Fruit fly (Drosophila melanogaster) whole organism, prepupa: Measurements from ENCODE around the gene sif.

Source experiments
- Blimp-1 ChIP-seq: fragments of 200-800 bp; sonication (Bioruptor generic); optimal IDR thresholded peaks from 3 replicates; lab custom pipeline; 2017; ENCODE audit warnings: missing biosample characterization, missing genetic modification characterization, mild to moderate bottlenecking, moderate library complexity, missing genetic modification reagents
- CG11294 ChIP-seq: fragments of 200-800 bp; sonication (Bioruptor generic); IDR thresholded peaks from 2 replicates; pipeline ENCODE4 v1.3.6; 2022; ENCODE audit warnings: missing biosample characterization, missing genetic modification characterization
- CG11762 ChIP-seq: fragments of 200-800 bp; sonication (Bioruptor generic); optimal IDR thresholded peaks from 3 replicates; lab custom pipeline; 2016; ENCODE audit warnings: missing biosample characterization, missing genetic modification characterization; ENCODE audit not compliant: insufficient read depth
- CG11902 ChIP-seq: fragments of 200-800 bp; sonication (Bioruptor generic); optimal IDR thresholded peaks from 3 replicates; lab custom pipeline; 2016; ENCODE audit warnings: missing biosample characterization, missing genetic modification characterization
- CG1621 ChIP-seq: fragments of 200-800 bp; sonication (Bioruptor generic); optimal IDR thresholded peaks from 3 replicates; lab custom pipeline; 2018; ENCODE audit warnings: missing biosample characterization, mild to moderate bottlenecking, missing genetic modification characterization
- CG16779 ChIP-seq: fragments of 200-800 bp; sonication (Bioruptor generic); optimal IDR thresholded peaks from 3 replicates; lab custom pipeline; 2017; ENCODE audit warnings: missing biosample characterization, mild to moderate bottlenecking, missing genetic modification characterization
- CG3032 ChIP-seq: fragments of 200-800 bp; optimal IDR thresholded peaks from 2 replicates; lab custom pipeline; 2019; ENCODE audit warnings: missing biosample characterization, mild to moderate bottlenecking, missing genetic modification characterization, moderate library complexity
- CG31627 ChIP-seq: fragments of 200-800 bp; sonication (Bioruptor generic); optimal IDR thresholded peaks from 3 replicates; lab custom pipeline; 2016; ENCODE audit warnings: missing biosample characterization, missing genetic modification characterization
- CG32006 ChIP-seq: fragments of 200-800 bp; sonication (Bioruptor generic); optimal IDR thresholded peaks from 3 replicates; lab custom pipeline; 2017; ENCODE audit warnings: missing biosample characterization, mild to moderate bottlenecking, missing genetic modification characterization
- CG34406 ChIP-seq: fragments of 200-800 bp; sonication (Bioruptor generic); optimal IDR thresholded peaks from 3 replicates; lab custom pipeline; 2016; ENCODE audit warnings: missing biosample characterization, missing genetic modification characterization
- CG3919 ChIP-seq: fragments of 200-800 bp; sonication (Bioruptor generic); optimal IDR thresholded peaks from 3 replicates; lab custom pipeline; 2016; ENCODE audit warnings: missing biosample characterization, missing genetic modification characterization
- CG4318 ChIP-seq: fragments of 200-800 bp; sonication (Bioruptor generic); optimal IDR thresholded peaks from 3 replicates; lab custom pipeline; 2017; ENCODE audit warnings: missing biosample characterization, mild to moderate bottlenecking, missing genetic modification characterization
- CG6163 ChIP-seq: fragments of 200-800 bp; sonication (Bioruptor generic); IDR thresholded peaks from 3 replicates; pipeline ENCODE4 v1.3.6; 2022; ENCODE audit warnings: missing biosample characterization, missing genetic modification characterization
- CG6276 ChIP-seq: fragments of 200-800 bp; sonication (Bioruptor generic); optimal IDR thresholded peaks from 2 replicates; lab custom pipeline; 2017; ENCODE audit warnings: missing biosample characterization, mild to moderate bottlenecking, missing genetic modification characterization
- CG6792 ChIP-seq: fragments of 200-800 bp; sonication (Bioruptor generic); optimal IDR thresholded peaks from 3 replicates; lab custom pipeline; 2016; ENCODE audit warnings: missing biosample characterization, missing genetic modification characterization
- CG6808 ChIP-seq: fragments of 200-800 bp; sonication (Bioruptor generic); optimal IDR thresholded peaks from 3 replicates; lab custom pipeline; 2017; ENCODE audit warnings: missing biosample characterization, missing genetic modification characterization, mild to moderate bottlenecking, moderate library complexity, missing genetic modification reagents
- CG6854 ChIP-seq: fragments of 200-800 bp; sonication (Bioruptor generic); optimal IDR thresholded peaks from 2 replicates; lab custom pipeline; 2017; ENCODE audit warnings: missing biosample characterization, mild to moderate bottlenecking, missing genetic modification characterization
- CG7368 ChIP-seq: fragments of 200-800 bp; sonication (Bioruptor generic); optimal IDR thresholded peaks from 3 replicates; lab custom pipeline; 2016; ENCODE audit warnings: missing biosample characterization, missing genetic modification characterization
- CG8119 ChIP-seq: fragments of 200-800 bp; sonication (Bioruptor generic); IDR thresholded peaks from 3 replicates; pipeline ENCODE4 v1.3.6; 2022; ENCODE audit warnings: missing biosample characterization, missing genetic modification characterization
- CG8319 ChIP-seq: fragments of 200-800 bp; sonication (Bioruptor generic); optimal IDR thresholded peaks from 3 replicates; lab custom pipeline; 2016; ENCODE audit warnings: missing biosample characterization, missing genetic modification characterization
- CG8632 ChIP-seq: fragments of 200-800 bp; sonication (Bioruptor generic); optimal IDR thresholded peaks from 3 replicates; lab custom pipeline; 2016; ENCODE audit warnings: missing biosample characterization, missing genetic modification characterization
- Eip75B ChIP-seq: fragments of 200-800 bp; sonication (Bioruptor generic); optimal IDR thresholded peaks from 3 replicates; lab custom pipeline; 2016; ENCODE audit warnings: missing biosample characterization, missing genetic modification characterization
- Eip93F ChIP-seq: fragments of 200-800 bp; sonication (Bioruptor generic); optimal IDR thresholded peaks from 2 replicates; lab custom pipeline; 2016; ENCODE audit warnings: missing biosample characterization, mild to moderate bottlenecking, missing genetic modification characterization
- Ets96B ChIP-seq: fragments of 200-800 bp; optimal IDR thresholded peaks from 2 replicates; lab custom pipeline; 2019; ENCODE audit warnings: missing biosample characterization, mild to moderate bottlenecking, missing genetic modification characterization, moderate library complexity
- Gug ChIP-seq: fragments of 200-800 bp; sonication (Bioruptor generic); IDR thresholded peaks from 2 replicates; pipeline ENCODE4 v1.3.6; 2022; ENCODE audit warnings: missing biosample characterization, missing genetic modification characterization
- Hr38 ChIP-seq: sonication (Bioruptor generic); optimal IDR thresholded peaks from 2 replicates; lab custom pipeline; 2016; ENCODE audit warnings: missing biosample characterization, missing genetic modification characterization
- Met ChIP-seq: fragments of 200-800 bp; sonication (Bioruptor generic); optimal IDR thresholded peaks from 3 replicates; lab custom pipeline; 2016; ENCODE audit warnings: missing biosample characterization, missing genetic modification characterization
- OdsH ChIP-seq: fragments of 200-800 bp; sonication (Bioruptor generic); optimal IDR thresholded peaks from 3 replicates; lab custom pipeline; 2016; ENCODE audit warnings: missing biosample characterization, missing genetic modification characterization
- Sox14 ChIP-seq: fragments of 200-800 bp; sonication (Bioruptor generic); optimal IDR thresholded peaks from 3 replicates; lab custom pipeline; 2016; ENCODE audit warnings: missing biosample characterization, missing genetic modification characterization
- Sox15 ChIP-seq: fragments of 200-800 bp; sonication (Bioruptor generic); optimal IDR thresholded peaks from 3 replicates; lab custom pipeline; 2016; ENCODE audit warnings: missing biosample characterization, missing genetic modification characterization
- acj6 ChIP-seq: fragments of 200-800 bp; sonication (Bioruptor generic); optimal IDR thresholded peaks from 3 replicates; lab custom pipeline; 2016; ENCODE audit warnings: missing biosample characterization, missing genetic modification characterization
- cyc ChIP-seq: fragments of 200-800 bp; sonication (Bioruptor generic); optimal IDR thresholded peaks from 3 replicates; lab custom pipeline; 2016; ENCODE audit warnings: missing biosample characterization, missing genetic modification characterization
- dsx ChIP-seq: fragments of 200-800 bp; optimal IDR thresholded peaks from 3 replicates; lab custom pipeline; 2019; ENCODE audit warnings: missing biosample characterization, mild to moderate bottlenecking, missing genetic modification characterization, moderate library complexity; ENCODE audit not compliant: poor library complexity, severe bottlenecking
- eg ChIP-seq: fragments of 200-800 bp; sonication (Bioruptor generic); IDR thresholded peaks from 3 replicates; pipeline ENCODE4 v1.3.6; 2022; ENCODE audit warnings: missing biosample characterization, missing genetic modification characterization
- esn ChIP-seq: fragments of 200-800 bp; sonication (Bioruptor generic); optimal IDR thresholded peaks from 2 replicates; lab custom pipeline; 2016; ENCODE audit warnings: missing biosample characterization, mild to moderate bottlenecking, missing genetic modification characterization, moderate library complexity
- fd59A ChIP-seq: fragments of 200-800 bp; sonication (Bioruptor generic); optimal IDR thresholded peaks from 2 replicates; lab custom pipeline; 2017; ENCODE audit warnings: missing biosample characterization, mild to moderate bottlenecking, missing genetic modification characterization, missing genetic modification reagents
- fd85E ChIP-seq: fragments of 200-800 bp; sonication (Bioruptor generic); optimal IDR thresholded peaks from 3 replicates; lab custom pipeline; 2016; ENCODE audit warnings: missing biosample characterization, missing genetic modification characterization
- fkh ChIP-seq: fragments of 200-800 bp; sonication (Bioruptor generic); optimal IDR thresholded peaks from 3 replicates; lab custom pipeline; 2017; ENCODE audit warnings: missing biosample characterization, mild to moderate bottlenecking, missing genetic modification characterization, moderate library complexity
- net ChIP-seq: fragments of 200-800 bp; sonication (Bioruptor generic); optimal IDR thresholded peaks from 3 replicates; lab custom pipeline; 2016; ENCODE audit warnings: missing biosample characterization, missing genetic modification characterization
- pdm3 ChIP-seq: fragments of 200-800 bp; sonication (Bioruptor generic); optimal IDR thresholded peaks from 3 replicates; lab custom pipeline; 2016; ENCODE audit warnings: missing biosample characterization, missing genetic modification characterization
- salr ChIP-seq, 2 experiments: fragments of 200-800 bp; sonication (Bioruptor generic); optimal IDR thresholded peaks; 3 replicates each; lab custom pipeline; 2016 to 2018; ENCODE audit warnings: missing biosample characterization in 2 of 2, missing genetic modification characterization in 2 of 2, mild to moderate bottlenecking in 1 of 2
- spab ChIP-seq: fragments of 200-800 bp; sonication (Bioruptor generic); optimal IDR thresholded peaks from 2 replicates; lab custom pipeline; 2017; ENCODE audit warnings: missing biosample characterization, mild to moderate bottlenecking, missing genetic modification characterization, missing genetic modification reagents
- ss ChIP-seq, 2 experiments: fragments of 200-800 bp; sonication (Bioruptor generic); optimal IDR thresholded peaks; 2 replicates in 1 of 2; 3 replicates in 1 of 2; lab custom pipeline; 2017 to 2018; ENCODE audit warnings: mild to moderate bottlenecking in 2 of 2, missing biosample characterization in 2 of 2, missing genetic modification characterization in 2 of 2, moderate library complexity in 1 of 2
- svp ChIP-seq: fragments of 200-800 bp; sonication (Bioruptor generic); peaks from one replicate; lab custom pipeline; 2016; ENCODE audit warnings: missing biosample characterization, missing genetic modification characterization
- topi ChIP-seq: fragments of 200-800 bp; sonication (Bioruptor generic); optimal IDR thresholded peaks from 3 replicates; lab custom pipeline; 2016; ENCODE audit warnings: missing biosample characterization, missing genetic modification characterization

The sif gene

DNA sequence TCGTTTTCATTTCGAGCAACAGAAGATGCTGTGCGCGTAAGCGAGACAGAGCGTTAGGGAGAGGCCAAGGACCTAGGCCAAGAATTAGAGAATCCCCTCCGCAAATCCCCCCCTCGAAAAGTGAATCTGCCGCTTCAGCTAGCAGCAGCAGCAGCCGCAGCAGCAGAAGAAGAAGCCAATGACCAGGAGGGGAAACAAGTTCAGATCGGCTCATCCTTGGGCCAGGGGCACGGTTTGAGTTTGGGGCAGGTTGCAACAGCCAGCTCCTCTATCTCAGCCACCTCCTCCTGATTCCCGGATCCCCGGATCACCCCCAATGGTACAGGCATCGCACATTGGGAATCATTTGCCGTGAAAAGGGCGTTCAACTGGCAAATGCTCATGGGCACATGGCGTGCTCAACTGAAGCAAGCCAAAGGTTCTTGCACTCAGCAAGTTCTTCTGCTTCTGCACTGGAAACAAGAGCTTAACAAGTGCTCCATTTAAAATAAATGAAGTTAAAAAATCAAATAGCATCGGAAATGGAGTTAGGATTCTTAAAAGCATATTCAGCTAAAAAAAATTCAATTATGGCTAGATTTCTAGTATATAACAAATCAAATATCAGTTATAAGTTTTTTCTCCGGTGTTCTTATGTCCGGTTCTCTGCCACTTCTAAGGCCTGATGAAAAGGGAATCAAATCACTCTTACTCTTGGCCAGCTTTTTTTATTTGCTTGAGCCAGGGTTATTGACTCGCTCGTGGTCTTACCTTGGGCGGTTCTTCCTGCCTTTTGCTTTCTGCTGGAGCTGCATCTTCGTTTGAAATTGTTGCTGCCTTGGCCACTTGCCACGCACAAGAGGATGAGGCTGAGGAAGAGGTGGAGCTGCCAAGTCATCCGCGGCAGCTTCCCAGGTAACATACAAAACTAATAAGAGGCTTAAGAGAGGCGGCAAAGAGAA is 24.2 kb upstream of the sif start (continued):
- TF ChIP-seq Eip75B (GFP tag; lab: Kevin White, UChicago): peak; percentile 67
- TF ChIP-seq fd59A (GFP tag; lab: Kevin White, UChicago): peak; percentile 31
- TF ChIP-seq fkh: no peak
- TF ChIP-seq CG6792 (GFP tag; lab: Kevin White, UChicago): peak; percentile 45
- TF ChIP-seq OdsH (GFP tag; lab: Kevin White, UChicago): no peak
- TF ChIP-seq CG31627 (GFP tag; lab: Kevin White, UChicago): peak; percentile 4
- peak; percentile 69 for TF ChIP-seq Sox14 (GFP tag; lab: Kevin White, UChicago)
- TF ChIP-seq Met (GFP tag; lab: Kevin White, UChicago): no peak
- no peak for TF ChIP-seq Hr38 (GFP tag; lab: Kevin White, UChicago)
- peak; percentile 49 for TF ChIP-seq topi (GFP tag; lab: Kevin White, UChicago)
- no peak for TF ChIP-seq CG8119 (GFP tag; lab: Robert Waterston, UW)
- no peak for TF ChIP-seq CG8319 (GFP tag; lab: Kevin White, UChicago)
- TF ChIP-seq CG6854: no peak
- TF ChIP-seq CG8632 (GFP tag; lab: Kevin White, UChicago): no peak

DNA sequence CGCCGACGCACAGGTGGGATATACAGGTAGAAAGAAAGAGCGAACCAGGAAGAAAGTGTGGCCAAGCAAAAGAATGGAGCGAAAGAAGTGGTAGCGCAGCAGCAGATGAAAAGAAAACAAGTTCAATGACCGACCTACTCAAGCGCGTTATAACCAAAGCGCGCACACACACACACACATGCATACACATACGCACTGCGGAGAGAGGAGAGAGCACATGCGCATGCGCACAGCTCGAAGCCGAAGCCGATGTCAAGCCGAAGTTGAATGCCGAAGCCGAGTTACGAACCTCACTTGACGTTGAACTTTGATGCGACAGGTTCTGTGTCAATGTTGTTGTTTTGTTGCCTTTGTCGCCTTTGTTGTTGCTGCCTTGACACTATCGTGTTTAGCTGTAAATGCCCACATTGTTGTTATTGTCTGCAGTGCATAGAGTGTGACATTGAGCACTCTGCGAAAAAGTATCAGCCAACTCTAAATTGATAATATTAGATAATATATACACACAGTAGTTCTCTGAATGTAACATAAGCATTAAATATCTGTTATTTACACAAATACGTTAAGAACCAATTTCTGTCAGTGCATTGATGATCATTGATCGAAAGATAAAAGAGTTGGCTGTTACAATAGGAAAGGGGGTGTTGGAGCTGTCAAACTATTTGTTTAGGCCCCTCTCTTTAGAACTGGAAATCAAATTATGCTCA is 23.4 kb upstream of the sif start:
- TF ChIP-seq CG6808 (no peak), dsx (GFP tag; lab: Kevin White, UChicago) (peak; percentile 59), Blimp-1 (peak; percentile 98), CG6276 (GFP tag; lab: Kevin White, UChicago) (no peak), OdsH (GFP tag; lab: Kevin White, UChicago) (no peak), eg (no peak), CG6792 (GFP tag; lab: Kevin White, UChicago) (no peak), CG6163 (GFP tag; lab: Robert Waterston, UW) (0 out of 3 replicates have a peak, but pooled peaks have one; percentile 7), topi (GFP tag; lab: Kevin White, UChicago) (no peak), CG8119 (GFP tag; lab: Robert Waterston, UW) (no peak), net (GFP tag; lab: Kevin White, UChicago) (no peak), CG1621 (no peak), CG11762 (no peak), salr (GFP tag; optimal IDR thresholded peaks at IDR 0.05; lab: Kevin White, UChicago) (no peak), fkh (peak; percentile 29), CG34406 (GFP tag; lab: Kevin White, UChicago) (no peak), CG3032 (tag; lab: Kevin White, UChicago) (no peak), CG11902 (GFP tag; lab: Kevin White, UChicago) (no peak), Hr38 (GFP tag; lab: Kevin White, UChicago) (no peak), esn (GFP tag; lab: Kevin White, UChicago) (no peak), CG8319 (GFP tag; lab: Kevin White, UChicago) (no peak), CG3919 (GFP tag; lab: Kevin White, UChicago) (no peak), fd85E (GFP tag; lab: Kevin White, UChicago) (no peak), Sox14 (GFP tag; lab: Kevin White, UChicago) (no peak), pdm3 (no peak), CG16779 (tag; lab: Kevin White, UChicago) (no peak), CG32006 (GFP tag; lab: Kevin White, UChicago) (peak; percentile 2), spab (no peak), ss (GFP tag; optimal IDR thresholded peaks at IDR 0.05; lab: Kevin White, UChicago) (peak in 1 of 2 experiments; percentile 15), CG7368 (no peak), CG4318 (GFP tag; lab: Kevin White, UChicago) (no peak), Eip93F (GFP tag; lab: Kevin White, UChicago) (no peak), CG11294 (no peak), Sox15 (GFP tag; lab: Kevin White, UChicago) (no peak), cyc (GFP tag; lab: Kevin White, UChicago) (no peak), acj6 (GFP tag; lab: Kevin White, UChicago) (no peak), svp (GFP tag; lab: Kevin White, UChicago) (no peak), Gug (GFP tag; lab: Robert Waterston, UW) (no peak), Ets96B (no peak), CG8632 (GFP tag; lab: Kevin White, UChicago) (no peak), Met (GFP tag; lab: Kevin White, UChicago) (peak; percentile 56)
